Fruit fly (Drosophila melanogaster): Measurements from ENCODE around the gene CG42674.

Gene CG42674

dm6 chr3L:20138327-20138726 is 59.8 kb downstream of the CG42674 start:
- TF ChIP-seq eg (GFP tag; IDR thresholded peaks at IDR 0.05) (no peak), acj6 (GFP tag; optimal IDR thresholded peaks at IDR 0.05) (no peak), CG8632 (GFP tag; optimal IDR thresholded peaks at IDR 0.05) (no peak), CG11902 (GFP tag; optimal IDR thresholded peaks at IDR 0.05) (no peak), CG8319 (GFP tag; optimal IDR thresholded peaks at IDR 0.05) (no peak), dac (GFP tag; optimal IDR thresholded peaks at IDR 0.05) (no peak), CG7368 (GFP tag; optimal IDR thresholded peaks at IDR 0.05) (no peak), CG10631 (GFP tag; optimal IDR thresholded peaks at IDR 0.05) (no peak), CG4318 (GFP tag; optimal IDR thresholded peaks at IDR 0.05) (no peak), fd85E (GFP tag; optimal IDR thresholded peaks at IDR 0.05) (no peak), Sox15 (GFP tag; optimal IDR thresholded peaks at IDR 0.05) (no peak), Hr39 (GFP tag; optimal IDR thresholded peaks at IDR 0.05) (no peak), CG31627 (GFP tag; optimal IDR thresholded peaks at IDR 0.05) (no peak), svp (GFP tag) (no peak), esn (GFP tag; optimal IDR thresholded peaks at IDR 0.05) (no peak), cyc (GFP tag; optimal IDR thresholded peaks at IDR 0.05) (no peak), lz (GFP tag; optimal IDR thresholded peaks at IDR 0.05) (no peak), CG32006 (GFP tag; optimal IDR thresholded peaks at IDR 0.05) (no peak)

- TF ChIP-seq CG6808 (GFP tag; optimal IDR thresholded peaks at IDR 0.05) (no peak), esn (GFP tag; optimal IDR thresholded peaks at IDR 0.05) (no peak), CG8319 (GFP tag; optimal IDR thresholded peaks at IDR 0.05) (no peak), pdm3 (GFP tag; optimal IDR thresholded peaks at IDR 0.05) (no peak), achi (GFP tag; optimal IDR thresholded peaks at IDR 0.05) (no peak), Hr4 (GFP tag; optimal IDR thresholded peaks at IDR 0.05) (no peak)
Observed at dm6 chr3L:20133168-20133567, 64.9 kb downstream of the CG42674 start, which contains the start of gene CG7335. Gene CG7335, minus strand, starts transcription at chr3L:20133268.

dm6 chr3L:20131643-20132042 is 66.5 kb downstream of the CG42674 start, which contains the start of gene obst-J:
Gene obst-J, minus strand, starts transcription at chr3L:20131743.
- TF ChIP-seq dac (GFP tag; optimal IDR thresholded peaks at IDR 0.05) (no peak), CG8632 (GFP tag; optimal IDR thresholded peaks at IDR 0.05) (no peak), Hr39 (GFP tag; optimal IDR thresholded peaks at IDR 0.05) (no peak), achi (GFP tag; optimal IDR thresholded peaks at IDR 0.05) (no peak), CG7368 (GFP tag; optimal IDR thresholded peaks at IDR 0.05) (no peak), topi (GFP tag; optimal IDR thresholded peaks at IDR 0.05) (no peak), net (GFP tag; optimal IDR thresholded peaks at IDR 0.05) (no peak), CG11294 (GFP tag; IDR thresholded peaks at IDR 0.05) (no peak), cyc (GFP tag; optimal IDR thresholded peaks at IDR 0.05) (no peak), fd59A (GFP tag; optimal IDR thresholded peaks at IDR 0.05) (no peak), OdsH (GFP tag; optimal IDR thresholded peaks at IDR 0.05) (no peak), CG3032 (tag; optimal IDR thresholded peaks at IDR 0.05) (no peak), CG15336 (GFP tag; IDR thresholded peaks at IDR 0.05) (no peak), CG31627 (GFP tag; optimal IDR thresholded peaks at IDR 0.05) (no peak), CG8119 (GFP tag; IDR thresholded peaks at IDR 0.05) (no peak), Eip78C (GFP tag) (no peak)

- no peak for TF ChIP-seq Lpt (GFP tag; optimal IDR thresholded peaks at IDR 0.05)
- no peak for TF ChIP-seq spab (GFP tag; optimal IDR thresholded peaks at IDR 0.05)
- TF ChIP-seq CG3032 (tag; optimal IDR thresholded peaks at IDR 0.05): no peak
- no peak for TF ChIP-seq Hr38 (GFP tag; optimal IDR thresholded peaks at IDR 0.05)
- TF ChIP-seq OdsH (GFP tag; optimal IDR thresholded peaks at IDR 0.05): no peak
- TF ChIP-seq CG9139 (GFP tag; optimal IDR thresholded peaks at IDR 0.05): no peak
- no peak for TF ChIP-seq CG6163 (GFP tag; IDR thresholded peaks at IDR 0.05)
- TF ChIP-seq CG11902 (GFP tag; optimal IDR thresholded peaks at IDR 0.05): no peak
- no peak for TF ChIP-seq CG32006 (GFP tag; optimal IDR thresholded peaks at IDR 0.05)
- TF ChIP-seq CG1621 (tag; optimal IDR thresholded peaks at IDR 0.05): no peak
- TF ChIP-seq topi (GFP tag; optimal IDR thresholded peaks at IDR 0.05): no peak
- TF ChIP-seq lz (GFP tag; optimal IDR thresholded peaks at IDR 0.05): no peak
- no peak for TF ChIP-seq fd85E (GFP tag; optimal IDR thresholded peaks at IDR 0.05)
- no peak for TF ChIP-seq Hr39 (GFP tag; optimal IDR thresholded peaks at IDR 0.05)
- no peak for TF ChIP-seq CG7368 (GFP tag; optimal IDR thresholded peaks at IDR 0.05)
- TF ChIP-seq acj6 (GFP tag; optimal IDR thresholded peaks at IDR 0.05): no peak
- TF ChIP-seq Hr4 (GFP tag; optimal IDR thresholded peaks at IDR 0.05): no peak
- TF ChIP-seq cyc (GFP tag; optimal IDR thresholded peaks at IDR 0.05): no peak
- TF ChIP-seq ss (GFP tag; optimal IDR thresholded peaks at IDR 0.05): no peak
Observed at dm6 chr3L:20129032-20129431, 69.1 kb downstream of the CG42674 start, which contains the start of gene gig. Gene gig, plus strand, starts transcription at chr3L:20129181.

All from whole organism, prepupa.